Worm (Caenorhabditis elegans): ENCODE data around the gene adah-1.

- no peak for TF ChIP-seq unc-62 (GFP tag; optimal IDR thresholded peaks at IDR 0.05)
- no peak for TF ChIP-seq snpc-4 (tag; optimal IDR thresholded peaks at IDR 0.05)
- TF ChIP-seq ceh-9 (tag; optimal IDR thresholded peaks at IDR 0.05), result no peak
- TF ChIP-seq ztf-4 (tag; optimal IDR thresholded peaks at IDR 0.05), result no peak
- no peak for TF ChIP-seq jun-1 (tag; optimal IDR thresholded peaks at IDR 0.05)
Measured at ce11 chrIV:7046641-7047361, 22.8 kb downstream of the adah-1 start.
